Worm (Caenorhabditis elegans) whole organism, L2 larva: ENCODE data around the gene prp-3.

ENCODE experiments used
- R02D3.7 ChIP-seq: fragments of 150-350 bp; optimal IDR thresholded peaks from 2 replicates; lab custom pipeline; 2014; ENCODE audit warnings: missing biosample characterization, missing genetic modification characterization
- egl-27 ChIP-seq: sonication (generic microtip); optimal IDR thresholded peaks from 3 replicates; lab custom pipeline; 2017; ENCODE audit warnings: missing biosample characterization, missing genetic modification reagents, missing genetic modification characterization
- sma-9 ChIP-seq, 2 experiments: fragments of 150-350 bp in 1 of 2; sonication (generic microtip) in 1 of 2; optimal IDR thresholded peaks; 2 replicates each; lab custom pipeline; 2014 to 2016; ENCODE audit warnings: missing genetic modification characterization in 2 of 2, mild to moderate bottlenecking in 1 of 2, missing biosample characterization in 1 of 2, missing compliant biosample characterization in 1 of 2, missing genetic modification reagents in 1 of 2, moderate library complexity in 1 of 2

DNA sequence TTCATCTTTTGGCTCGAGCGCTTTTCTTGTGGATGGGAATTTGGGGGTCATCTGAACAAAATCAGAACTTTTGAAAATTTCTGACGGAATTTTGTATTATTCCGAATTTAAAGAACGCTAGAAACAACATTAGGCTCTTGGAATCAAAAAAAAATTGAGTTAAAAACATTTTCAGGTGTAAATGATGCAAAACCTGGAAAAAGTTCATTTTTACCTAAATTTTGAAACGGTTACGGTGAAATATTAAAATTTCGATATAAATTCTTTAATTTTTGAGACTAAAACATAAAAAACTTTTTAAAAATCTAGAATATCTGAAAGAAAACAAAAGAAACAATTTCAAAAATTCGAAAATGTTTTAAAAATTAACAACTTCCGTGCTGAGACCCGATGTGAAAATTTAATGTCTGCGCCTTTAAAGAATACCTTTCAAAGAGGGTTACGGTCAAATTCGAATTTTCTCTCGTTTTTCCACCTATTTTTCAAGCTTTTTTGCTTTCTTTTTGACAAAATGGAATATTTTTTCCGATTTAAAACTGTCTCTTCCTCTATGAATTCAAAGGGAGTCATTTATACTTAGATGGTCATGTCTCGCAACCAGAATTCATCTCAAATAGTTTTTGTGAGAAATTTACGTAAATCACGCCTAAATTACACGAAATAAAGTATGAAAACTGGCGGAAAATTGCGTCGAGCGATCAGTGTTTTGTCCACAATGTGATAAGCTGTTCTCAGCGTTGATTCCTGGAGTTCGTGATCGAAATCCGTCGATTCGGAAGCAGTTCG lies 14.8 kb upstream of the prp-3 start, which contains the start of the genes H04D03.2 and ecps-2:
- no peak for TF ChIP-seq egl-27
- no peak for TF ChIP-seq sma-9 (GFP tag; optimal IDR thresholded peaks at IDR 0.05; lab: Kevin White, UChicago)
- TF ChIP-seq sma-9 (tag; optimal IDR thresholded peaks at IDR 0.05; lab: Kevin White, UChicago), result no peak
- no peak for TF ChIP-seq R02D3.7 (tag; lab: Kevin White, UChicago)
